Worm (Caenorhabditis elegans): Measurements from ENCODE around the gene str-188.

ce11 chrV:9692649-9693112 is 23.8 kb upstream of the str-188 start, which contains the start of gene ZK287.7:
- TF ChIP-seq ama-1 (optimal IDR thresholded peaks at IDR 0.05) (no peak), ceh-13 (GFP tag; optimal IDR thresholded peaks at IDR 0.05) (no peak), B0310.2 (tag; optimal IDR thresholded peaks at IDR 0.05) (no peak), aly-1 (tag; optimal IDR thresholded peaks at IDR 0.05) (no peak), tbx-11 (GFP tag; IDR thresholded peaks at IDR 0.05) (no peak), flt-1 (GFP tag; IDR thresholded peaks at IDR 0.05) (no peak), ceh-36 (tag; optimal IDR thresholded peaks at IDR 0.05) (no peak)

Data from whole organism, early embryonic.